Worm (Caenorhabditis elegans): ENCODE measurements around the gene T10C6.16.
"Not testable (repeated sequence)": the region's sequence is repeated elsewhere in the genome, so short reads cannot be mapped to it uniquely, and the experiment has no call there.

The T10C6.16 gene

ce11 chrV:16002288-16002687 lies 30.5 kb downstream of the T10C6.16 start, which contains the start of gene nhr-63:
Gene nhr-63 (plus strand): TSS chrV:16002588.
- TF ChIP-seq F13C5.2 (tag; optimal IDR thresholded peaks at IDR 0.05) (no peak), flt-1 (GFP tag; IDR thresholded peaks at IDR 0.05) (no peak), ets-7 (tag; optimal IDR thresholded peaks at IDR 0.05) (no peak), pes-1 (GFP tag; IDR thresholded peaks at IDR 0.05) (no peak), B0310.2 (tag; optimal IDR thresholded peaks at IDR 0.05) (no peak), ama-1 (optimal IDR thresholded peaks at IDR 0.05) (no peak), tbx-11 (GFP tag; IDR thresholded peaks at IDR 0.05) (no peak), hnd-1 (tag; optimal IDR thresholded peaks at IDR 0.05) (no peak), hmg-4 (GFP tag; optimal IDR thresholded peaks at IDR 0.05) (no peak), sea-1 (GFP tag; conservative IDR thresholded peaks at IDR 0.05) (no peak), tbx-37 (GFP tag; conservative IDR thresholded peaks at IDR 0.05) (no peak), ceh-36 (tag; optimal IDR thresholded peaks at IDR 0.05) (no peak), tra-4 (tag; optimal IDR thresholded peaks at IDR 0.05) (no peak), aly-1 (tag; optimal IDR thresholded peaks at IDR 0.05) (no peak), hmbx-1 (tag; optimal IDR thresholded peaks at IDR 0.05) (no peak), scrt-1 (GFP tag; IDR thresholded peaks at IDR 0.05) (no peak), ceh-13 (GFP tag; optimal IDR thresholded peaks at IDR 0.05) (no peak)

- TF ChIP-seq hmg-4 (GFP tag; optimal IDR thresholded peaks at IDR 0.05) (no peak), aly-1 (tag; optimal IDR thresholded peaks at IDR 0.05) (no peak), ceh-36 (tag; optimal IDR thresholded peaks at IDR 0.05) (no peak), tra-4 (tag; optimal IDR thresholded peaks at IDR 0.05) (no peak)
Observed at ce11 chrV:16000433-16000832, 32.4 kb downstream of the T10C6.16 start, which contains the start of gene nhr-50. Gene nhr-50 (minus strand): TSS chrV:16000631.

- TF ChIP-seq ceh-36 (tag; optimal IDR thresholded peaks at IDR 0.05), result no peak
- no peak for TF ChIP-seq pes-1 (GFP tag; IDR thresholded peaks at IDR 0.05)
- TF ChIP-seq tbx-37 (GFP tag; conservative IDR thresholded peaks at IDR 0.05), result no peak
- no peak for TF ChIP-seq ama-1 (optimal IDR thresholded peaks at IDR 0.05)
- TF ChIP-seq ets-7 (tag; optimal IDR thresholded peaks at IDR 0.05), result no peak
- TF ChIP-seq scrt-1 (GFP tag; IDR thresholded peaks at IDR 0.05), result no peak
- no peak for TF ChIP-seq tbx-11 (GFP tag; IDR thresholded peaks at IDR 0.05)
- no peak for TF ChIP-seq hmg-4 (GFP tag; optimal IDR thresholded peaks at IDR 0.05)
- TF ChIP-seq F13C5.2 (tag; optimal IDR thresholded peaks at IDR 0.05), result no peak
Observed at ce11 chrV:15996655-15997186, 36.1 kb downstream of the T10C6.16 start, which contains the start of the genes C06C6.9 and C06C6.8. Gene C06C6.9 (minus strand): TSS chrV:15996755. Gene C06C6.8 (plus strand): TSS chrV:15997136.

ce11 chrV:15991850-15992249 lies 41.0 kb downstream of the T10C6.16 start, which contains the start of gene C06C6.7:
Gene C06C6.7 (plus strand): TSS chrV:15992150.
- not testable (repeated sequence) for TF ChIP-seq sea-1 (GFP tag; conservative IDR thresholded peaks at IDR 0.05); F13C5.2 (tag; optimal IDR thresholded peaks at IDR 0.05); flt-1 (GFP tag; IDR thresholded peaks at IDR 0.05)

ce11 chrV:15988074-15988473 lies 44.7 kb downstream of the T10C6.16 start, which contains the start of gene F36G9.15:
Gene F36G9.15 (minus strand): TSS chrV:15988174.
- TF ChIP-seq flt-1 (GFP tag; IDR thresholded peaks at IDR 0.05) (no peak), tbx-11 (GFP tag; IDR thresholded peaks at IDR 0.05) (no peak), hmg-4 (GFP tag; optimal IDR thresholded peaks at IDR 0.05) (no peak), hmbx-1 (tag; optimal IDR thresholded peaks at IDR 0.05) (no peak)

ce11 chrV:15982733-15983344 lies 50.0 kb downstream of the T10C6.16 start, which contains the start of the genes fbxa-99 and F36G9.13:
Gene fbxa-99 (minus strand): TSS chrV:15982854.
Gene F36G9.13 (plus strand): TSS chrV:15983294.
- no peak for TF ChIP-seq tra-4 (tag; optimal IDR thresholded peaks at IDR 0.05)
- TF ChIP-seq flt-1 (GFP tag; IDR thresholded peaks at IDR 0.05), result no peak
- no peak for TF ChIP-seq ets-7 (tag; optimal IDR thresholded peaks at IDR 0.05)
- TF ChIP-seq tbx-11 (GFP tag; IDR thresholded peaks at IDR 0.05), result no peak
- TF ChIP-seq B0310.2 (tag; optimal IDR thresholded peaks at IDR 0.05), result no peak
- no peak for TF ChIP-seq F13C5.2 (tag; optimal IDR thresholded peaks at IDR 0.05)
- no peak for TF ChIP-seq scrt-1 (GFP tag; IDR thresholded peaks at IDR 0.05)
- no peak for TF ChIP-seq ceh-13 (GFP tag; optimal IDR thresholded peaks at IDR 0.05)
- no peak for TF ChIP-seq hmbx-1 (tag; optimal IDR thresholded peaks at IDR 0.05)
- no peak for TF ChIP-seq pes-1 (GFP tag; IDR thresholded peaks at IDR 0.05)

Data from whole organism, early embryonic.